Worm (Caenorhabditis elegans): ENCODE results near the gene cyp-13A2.

ce11 chrII:9827852-9828251 is 40.4 kb upstream of the cyp-13A2 start, which contains the start of gene eyg-1:
- no peak for TF ChIP-seq aha-1 (tag; optimal IDR thresholded peaks at IDR 0.05)
- TF ChIP-seq unc-98 (GFP tag; IDR thresholded peaks at IDR 0.05): no peak
- TF ChIP-seq lin-13 (GFP tag; optimal IDR thresholded peaks at IDR 0.05): no peak
- no peak for TF ChIP-seq fkh-10 (GFP tag; optimal IDR thresholded peaks at IDR 0.05)
- no peak for TF ChIP-seq skn-1 (tag; optimal IDR thresholded peaks at IDR 0.05)
- no peak for TF ChIP-seq ceh-82 (tag; optimal IDR thresholded peaks at IDR 0.05)
- TF ChIP-seq nhr-76 (tag; optimal IDR thresholded peaks at IDR 0.05): no peak
- TF ChIP-seq nhr-77 (tag; optimal IDR thresholded peaks at IDR 0.05): no peak
- TF ChIP-seq ztf-4 (tag; optimal IDR thresholded peaks at IDR 0.05): no peak
- TF ChIP-seq nhr-47 (tag; optimal IDR thresholded peaks at IDR 0.05): no peak
- TF ChIP-seq fos-1 (tag; optimal IDR thresholded peaks at IDR 0.05): no peak
- TF ChIP-seq tbx-2 (tag; optimal IDR thresholded peaks at IDR 0.05): no peak

All from whole organism, L1 larva.